Fruit fly (Drosophila melanogaster): ENCODE results near the gene moon.

DNA sequence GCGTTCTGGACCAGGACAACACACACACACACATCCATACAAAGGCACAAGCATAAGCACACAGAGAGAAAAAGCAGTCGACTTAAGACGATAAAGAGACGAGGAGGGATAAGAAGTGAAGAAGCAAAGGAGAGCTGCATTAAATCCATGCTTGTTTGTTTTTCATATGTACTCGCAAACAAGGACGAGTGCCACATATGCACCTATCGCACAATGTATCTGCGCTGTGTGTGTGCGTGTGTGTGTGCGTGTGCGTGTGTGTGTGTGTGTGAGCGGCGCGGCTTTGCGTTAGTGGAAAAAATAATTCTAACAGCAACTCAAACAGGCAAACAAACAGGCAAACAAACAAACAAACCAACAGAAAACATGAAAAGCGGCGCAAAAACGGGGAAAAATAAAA is 46.7 kb upstream of the moon start:
- no peak for TF ChIP-seq GATAd (GFP tag; optimal IDR thresholded peaks at IDR 0.05)
- no peak for TF ChIP-seq Dfd (GFP tag; optimal IDR thresholded peaks at IDR 0.05)
- TF ChIP-seq Hr83 (GFP tag; optimal IDR thresholded peaks at IDR 0.05; ENCODE audit: poor library complexity, severe bottlenecking), result no peak
- TF ChIP-seq h (GFP tag; optimal IDR thresholded peaks at IDR 0.05), result no peak
- TF ChIP-seq ey (GFP tag; optimal IDR thresholded peaks at IDR 0.05), result no peak
- no peak for TF ChIP-seq fru (GFP tag; optimal IDR thresholded peaks at IDR 0.05)
- no peak for TF ChIP-seq dmrt93B (GFP tag; optimal IDR thresholded peaks at IDR 0.05)
- TF ChIP-seq Vsx2 (GFP tag; optimal IDR thresholded peaks at IDR 0.05; ENCODE audit: partially characterized antibody), result no peak
- TF ChIP-seq br (GFP tag; optimal IDR thresholded peaks at IDR 0.05), result no peak
- no peak for TF ChIP-seq Hr78 (GFP tag; optimal IDR thresholded peaks at IDR 0.05)
- TF ChIP-seq lola (GFP tag; optimal IDR thresholded peaks at IDR 0.05), result no peak
- no peak for TF ChIP-seq brk (GFP tag; optimal IDR thresholded peaks at IDR 0.05)
